Fruit fly (Drosophila melanogaster) whole organism, embryonic: ENCODE results near the gene Scgalpha.

Experiments used
- BEAF-32 ChIP-seq: fragments of 200-800 bp; sonication (Bioruptor generic); optimal IDR thresholded peaks from 3 replicates; lab custom pipeline; 2017; ENCODE audit warnings: missing biosample characterization, missing genetic modification characterization, mild to moderate bottlenecking, moderate library complexity, missing genetic modification reagents
- CG10147 ChIP-seq: fragments of 200-800 bp; sonication (Bioruptor generic); optimal IDR thresholded peaks from 2 replicates; lab custom pipeline; 2019; ENCODE audit warnings: missing biosample characterization, mild to moderate bottlenecking, missing genetic modification characterization, moderate library complexity
- CG11093 ChIP-seq: fragments of 200-800 bp; sonication (Bioruptor generic); IDR thresholded peaks from 3 replicates; pipeline ENCODE4 v1.3.6; 2022; ENCODE audit warnings: missing biosample characterization, missing genetic modification characterization
- CG11695 ChIP-seq: fragments of 200-800 bp; sonication (Bioruptor generic); IDR thresholded peaks from 3 replicates; pipeline ENCODE4 v1.3.6; 2022; ENCODE audit warnings: missing biosample characterization, missing genetic modification characterization
- CG12744 ChIP-seq: fragments of 200-800 bp; sonication (Bioruptor generic); optimal IDR thresholded peaks from 2 replicates; lab custom pipeline; 2016; ENCODE audit warnings: missing biosample characterization, missing genetic modification characterization
- CG12769 ChIP-seq: fragments of 200-800 bp; sonication (Bioruptor generic); optimal IDR thresholded peaks from 2 replicates; lab custom pipeline; 2019; ENCODE audit warnings: missing biosample characterization, mild to moderate bottlenecking, missing genetic modification characterization, moderate library complexity
- CG13296 ChIP-seq: fragments of 200-800 bp; sonication (Bioruptor generic); optimal IDR thresholded peaks from 3 replicates; lab custom pipeline; 2018; ENCODE audit warnings: missing biosample characterization, mild to moderate bottlenecking, missing genetic modification characterization
- CG14860 ChIP-seq: fragments of 200-800 bp; sonication (Bioruptor generic); IDR thresholded peaks from 3 replicates; pipeline ENCODE4 v1.3.6; 2022; ENCODE audit warnings: missing biosample characterization, missing genetic modification characterization; ENCODE audit not compliant: partially characterized antibody
- CG14965 ChIP-seq: fragments of 200-800 bp; sonication (Bioruptor generic); optimal IDR thresholded peaks from 2 replicates; lab custom pipeline; 2016; ENCODE audit warnings: missing biosample characterization, missing genetic modification characterization, borderline replicate concordance
- CG17385 ChIP-seq: fragments of 200-800 bp; sonication (Bioruptor generic); optimal IDR thresholded peaks from 3 replicates; lab custom pipeline; 2018; ENCODE audit warnings: missing biosample characterization, mild to moderate bottlenecking, missing genetic modification characterization
- CG17829 ChIP-seq: fragments of 200-800 bp; optimal IDR thresholded peaks from 2 replicates; lab custom pipeline; 2019; ENCODE audit warnings: missing biosample characterization, mild to moderate bottlenecking, missing genetic modification characterization, moderate library complexity
- CG32767 ChIP-seq: fragments of 200-800 bp; sonication (Bioruptor generic); IDR thresholded peaks from 2 replicates; pipeline ENCODE4 v1.3.6; 2022; ENCODE audit warnings: missing biosample characterization, missing genetic modification characterization
- CG42726 ChIP-seq: fragments of 200-800 bp; sonication (Bioruptor generic); IDR thresholded peaks from 2 replicates; pipeline ENCODE4 v1.3.6; 2022; ENCODE audit warnings: missing biosample characterization, missing genetic modification characterization; ENCODE audit not compliant: partially characterized antibody
- CG4617 ChIP-seq: fragments of 200-800 bp; sonication (Bioruptor generic); optimal IDR thresholded peaks from 3 replicates; lab custom pipeline; 2016; ENCODE audit warnings: missing biosample characterization, missing genetic modification characterization, borderline replicate concordance
- CG6683 ChIP-seq: fragments of 200-800 bp; sonication (Bioruptor generic); optimal IDR thresholded peaks from 2 replicates; lab custom pipeline; 2017; ENCODE audit warnings: missing biosample characterization, mild to moderate bottlenecking, missing genetic modification characterization, missing genetic modification reagents
- CG6854 ChIP-seq: fragments of 200-800 bp; sonication (Bioruptor generic); optimal IDR thresholded peaks from 3 replicates; lab custom pipeline; 2017; ENCODE audit warnings: missing biosample characterization, mild to moderate bottlenecking, missing genetic modification characterization
- CG7928 ChIP-seq: fragments of 200-800 bp; sonication (Bioruptor generic); optimal IDR thresholded peaks from 2 replicates; lab custom pipeline; 2017; ENCODE audit warnings: missing biosample characterization, mild to moderate bottlenecking, missing genetic modification characterization
- CG8924 ChIP-seq: fragments of 200-800 bp; optimal IDR thresholded peaks from 3 replicates; lab custom pipeline; 2019; ENCODE audit warnings: missing biosample characterization, mild to moderate bottlenecking, missing genetic modification characterization, moderate library complexity
- CG9817 ChIP-seq: fragments of 200-800 bp; sonication (Bioruptor generic); optimal IDR thresholded peaks from 2 replicates; lab custom pipeline; 2018; ENCODE audit warnings: missing biosample characterization, mild to moderate bottlenecking, missing genetic modification characterization, moderate library complexity
- Camta ChIP-seq: fragments of 200-800 bp; sonication (Bioruptor generic); optimal IDR thresholded peaks from 2 replicates; lab custom pipeline; 2016; ENCODE audit warnings: missing biosample characterization, missing genetic modification characterization
- D19A ChIP-seq: fragments of 200-800 bp; optimal IDR thresholded peaks from 3 replicates; lab custom pipeline; 2019; ENCODE audit warnings: missing biosample characterization, mild to moderate bottlenecking, missing genetic modification characterization, moderate library complexity
- Dek ChIP-seq: fragments of 200-800 bp; sonication (Bioruptor generic); optimal IDR thresholded peaks from 3 replicates; lab custom pipeline; 2019; ENCODE audit warnings: missing biosample characterization, mild to moderate bottlenecking, missing genetic modification characterization, moderate library complexity
- HLH4C ChIP-seq: fragments of 200-800 bp; sonication (Bioruptor generic); IDR thresholded peaks from 3 replicates; pipeline ENCODE4 v1.3.6; 2022; ENCODE audit warnings: missing biosample characterization, missing genetic modification characterization; ENCODE audit not compliant: partially characterized antibody
- Mes4 ChIP-seq: fragments of 200-800 bp; sonication (Bioruptor generic); optimal IDR thresholded peaks from 2 replicates; lab custom pipeline; 2016; ENCODE audit warnings: missing biosample characterization, missing genetic modification characterization
- NK7.1 ChIP-seq: fragments of 200-800 bp; sonication (Bioruptor generic); optimal IDR thresholded peaks from 3 replicates; lab custom pipeline; 2016; ENCODE audit warnings: missing biosample characterization, missing genetic modification characterization
- Optix ChIP-seq: fragments of 200-800 bp; sonication (Bioruptor generic); IDR thresholded peaks from 3 replicates; pipeline ENCODE4 v1.3.6; 2022; ENCODE audit warnings: missing biosample characterization, missing genetic modification characterization
- Sry-β ChIP-seq: fragments of 200-800 bp; sonication (Bioruptor generic); optimal IDR thresholded peaks from 2 replicates; lab custom pipeline; 2018; ENCODE audit warnings: missing biosample characterization, mild to moderate bottlenecking, missing genetic modification characterization, moderate library complexity
- Usf ChIP-seq: fragments of 200-800 bp; sonication (Bioruptor generic); optimal IDR thresholded peaks from 2 replicates; lab custom pipeline; 2017; ENCODE audit warnings: missing genotype, missing biosample characterization, missing genetic modification characterization
- Xrp1 ChIP-seq: fragments of 200-800 bp; sonication (Bioruptor generic); IDR thresholded peaks from 2 replicates; pipeline ENCODE4 v1.3.6; 2022; ENCODE audit warnings: missing biosample characterization, missing genetic modification characterization
- ci ChIP-seq: fragments of 200-800 bp; sonication (Bioruptor generic); IDR thresholded peaks from 3 replicates; pipeline ENCODE4 v1.3.6; 2022; ENCODE audit warnings: missing biosample characterization, missing genetic modification characterization
- da ChIP-seq: fragments of 200-800 bp; sonication (Bioruptor generic); optimal IDR thresholded peaks from 2 replicates; lab custom pipeline; 2016; ENCODE audit warnings: missing biosample characterization, missing genetic modification characterization
- danr ChIP-seq: fragments of 200-800 bp; sonication (Bioruptor generic); IDR thresholded peaks from 2 replicates; pipeline ENCODE4 v1.3.6; 2022; ENCODE audit warnings: missing biosample characterization, missing genetic modification characterization
- dm ChIP-seq: fragments of 200-800 bp; sonication (Bioruptor generic); optimal IDR thresholded peaks from 3 replicates; lab custom pipeline; 2016; ENCODE audit warnings: missing biosample characterization, missing genetic modification characterization
- eyg ChIP-seq: fragments of 200-800 bp; sonication (Bioruptor generic); optimal IDR thresholded peaks from 3 replicates; lab custom pipeline; 2016; ENCODE audit warnings: missing biosample characterization, missing genetic modification characterization
- fd3F ChIP-seq: fragments of 200-800 bp; sonication (Bioruptor generic); optimal IDR thresholded peaks from 2 replicates; lab custom pipeline; 2018; ENCODE audit warnings: missing biosample characterization, mild to moderate bottlenecking, missing genetic modification characterization, moderate library complexity
- gem ChIP-seq: fragments of 200-800 bp; sonication (Bioruptor generic); optimal IDR thresholded peaks from 2 replicates; lab custom pipeline; 2019; ENCODE audit warnings: missing biosample characterization, mild to moderate bottlenecking, missing genetic modification characterization, moderate library complexity
- knrl ChIP-seq: fragments of 200-800 bp; sonication (Bioruptor generic); IDR thresholded peaks from 3 replicates; pipeline ENCODE4 v1.3.6; 2022; ENCODE audit warnings: missing biosample characterization, missing genetic modification characterization; ENCODE audit not compliant: partially characterized antibody
- lmd ChIP-seq: fragments of 200-800 bp; sonication (Bioruptor generic); IDR thresholded peaks from 2 replicates; pipeline ENCODE4 v1.3.6; 2022; ENCODE audit warnings: missing biosample characterization, missing genetic modification characterization
- lov ChIP-seq, 2 experiments: fragments of 200-800 bp in 1 of 2; fragments of >200 bp in 1 of 2; sonication (Bioruptor generic) in 1 of 2; IDR thresholded peaks in 1 of 2; optimal IDR thresholded peaks in 1 of 2; 2 replicates in 1 of 2; 3 replicates in 1 of 2; pipeline versions ENCODE4 v1.3.6 to Lab custom; 2017 to 2022; ENCODE audit warnings: missing biosample characterization in 1 of 2, missing genetic modification characterization in 1 of 2
- nmo ChIP-seq: fragments of 200-800 bp; sonication (Bioruptor generic); optimal IDR thresholded peaks from 2 replicates; lab custom pipeline; 2018; ENCODE audit warnings: missing biosample characterization, mild to moderate bottlenecking, missing genetic modification characterization, moderate library complexity
- sim ChIP-seq: fragments of 200-800 bp; sonication (Bioruptor generic); IDR thresholded peaks from 2 replicates; pipeline ENCODE4 v1.3.6; 2022; ENCODE audit warnings: missing biosample characterization, missing genetic modification characterization
- sna ChIP-seq: fragments of 200-800 bp; sonication (Bioruptor generic); IDR thresholded peaks from 2 replicates; pipeline ENCODE4 v1.3.6; 2022; ENCODE audit warnings: missing biosample characterization, missing genetic modification characterization; ENCODE audit not compliant: partially characterized antibody
- tap ChIP-seq: fragments of 200-800 bp; optimal IDR thresholded peaks from 3 replicates; lab custom pipeline; 2019; ENCODE audit warnings: missing biosample characterization, mild to moderate bottlenecking, missing genetic modification characterization, moderate library complexity
- tio ChIP-seq: fragments of 200-800 bp; sonication (Bioruptor generic); optimal IDR thresholded peaks from 2 replicates; lab custom pipeline; 2017; ENCODE audit warnings: missing biosample characterization, missing genetic modification characterization, inconsistent platforms
- twi ChIP-seq: fragments of 200-800 bp; optimal IDR thresholded peaks from 2 replicates; lab custom pipeline; 2019; ENCODE audit warnings: missing biosample characterization, mild to moderate bottlenecking, missing genetic modification characterization, moderate library complexity
- unc-4 ChIP-seq: fragments of 200-800 bp; sonication (Bioruptor generic); IDR thresholded peaks from 2 replicates; pipeline ENCODE4 v1.3.6; 2022; ENCODE audit warnings: missing biosample characterization, missing genetic modification characterization; ENCODE audit not compliant: partially characterized antibody
- zen ChIP-seq: fragments of 200-800 bp; sonication (Bioruptor generic); optimal IDR thresholded peaks from 3 replicates; lab custom pipeline; 2018; ENCODE audit warnings: missing biosample characterization, mild to moderate bottlenecking, missing genetic modification characterization, moderate library complexity

The Scgalpha gene

dm6 chr2L:8302766-8303479 lies at the start of gene Scgalpha, which contains the start of gene wol (continued):
- no peak for TF ChIP-seq lov (optimal IDR thresholded peaks at IDR 0.05; lab: Kevin White, UChicago)
- TF ChIP-seq lov (GFP tag; IDR thresholded peaks at IDR 0.05; lab: Robert Waterston, UW): no peak
- TF ChIP-seq unc-4 (GFP tag; lab: Robert Waterston, UW): peak; percentile 51
- TF ChIP-seq CG42726 (GFP tag; lab: Robert Waterston, UW): peak; percentile 55; the same call in 1 of the 2 replicates
- TF ChIP-seq eyg (GFP tag; lab: Kevin White, UChicago): no peak
- no peak for TF ChIP-seq danr (GFP tag; lab: Robert Waterston, UW)
- TF ChIP-seq CG17829: no peak
- TF ChIP-seq CG11093 (GFP tag; lab: Robert Waterston, UW): no peak
- TF ChIP-seq CG12769 (tag; lab: Kevin White, UChicago): no peak
- no peak; the same call in 2 of the 3 replicates for TF ChIP-seq ci (GFP tag; lab: Robert Waterston, UW)
- peak; percentile 30 for TF ChIP-seq zen (tag; lab: Kevin White, UChicago)
- no peak for TF ChIP-seq lmd (GFP tag; lab: Robert Waterston, UW)
- TF ChIP-seq BEAF-32 (GFP tag; lab: Kevin White, UChicago): peak; percentile 65
- peak; percentile 69 for TF ChIP-seq HLH4C (GFP tag; lab: Robert Waterston, UW)
- no peak for TF ChIP-seq CG32767 (GFP tag; lab: Robert Waterston, UW)
- TF ChIP-seq CG9817 (tag; lab: Kevin White, UChicago): no peak
- no peak for TF ChIP-seq gem (tag; lab: Kevin White, UChicago)
- no peak for TF ChIP-seq NK7.1 (GFP tag; lab: Kevin White, UChicago)
- 0 out of 3 replicates have a peak, but pooled peaks have one; percentile 41 for TF ChIP-seq CG14860 (GFP tag; lab: Robert Waterston, UW)
- no peak for TF ChIP-seq D19A (tag; lab: Kevin White, UChicago)
- TF ChIP-seq Mes4 (GFP tag; lab: Kevin White, UChicago): no peak
- TF ChIP-seq CG6854 (GFP tag; lab: Kevin White, UChicago): no peak
- TF ChIP-seq Sry-β: no peak
- TF ChIP-seq CG8924 (tag; lab: Kevin White, UChicago): peak; percentile 13
- no peak for TF ChIP-seq da (GFP tag; lab: Kevin White, UChicago)
- no peak for TF ChIP-seq twi
- no peak for TF ChIP-seq CG10147
- no peak for TF ChIP-seq fd3F (GFP tag; lab: Kevin White, UChicago)
- TF ChIP-seq sim (GFP tag; lab: Robert Waterston, UW): no peak
- TF ChIP-seq Optix (GFP tag; lab: Robert Waterston, UW): no peak
- TF ChIP-seq knrl (GFP tag; lab: Robert Waterston, UW): peak; percentile 53; the same call in 2 of the 3 replicates
- no peak for TF ChIP-seq CG17385 (GFP tag; lab: Kevin White, UChicago)
- TF ChIP-seq nmo (GFP tag; lab: Kevin White, UChicago): peak; percentile 34
- no peak for TF ChIP-seq dm (GFP tag; lab: Kevin White, UChicago)
- TF ChIP-seq Usf (GFP tag; lab: Kevin White, UChicago): no peak
- no peak for TF ChIP-seq CG12744 (GFP tag; lab: Kevin White, UChicago)
- no peak for TF ChIP-seq CG4617
- TF ChIP-seq sna (GFP tag; lab: Robert Waterston, UW): 0 out of 2 replicates have a peak, but pooled peaks have one; percentile 58
- TF ChIP-seq CG6683: no peak
- no peak for TF ChIP-seq CG7928 (GFP tag; lab: Kevin White, UChicago)
- TF ChIP-seq CG11695 (GFP tag; lab: Robert Waterston, UW): no peak
- no peak for TF ChIP-seq tio (GFP tag; lab: Kevin White, UChicago)
- TF ChIP-seq Camta (GFP tag; lab: Kevin White, UChicago): no peak
- TF ChIP-seq CG14965: no peak
- TF ChIP-seq tap (tag; lab: Kevin White, UChicago): no peak
- TF ChIP-seq Xrp1: no peak
- no peak for TF ChIP-seq Dek
- TF ChIP-seq CG13296 (GFP tag; lab: Kevin White, UChicago): no peak
